Worm (Caenorhabditis elegans): ENCODE data around the gene F39G3.4.

The F39G3.4 gene

ce11 chrV:4731154-4731961, 6.8 kb downstream of the F39G3.4 start, which contains the start of gene F39G3.3 (continued):
- peak; percentile 65 for TF ChIP-seq nhr-47 (tag; optimal IDR thresholded peaks at IDR 0.05)
- TF ChIP-seq jun-1 (tag; optimal IDR thresholded peaks at IDR 0.05) = no peak
- no peak for TF ChIP-seq nhr-28 (tag; optimal IDR thresholded peaks at IDR 0.05)
- TF ChIP-seq aly-2 (tag; optimal IDR thresholded peaks at IDR 0.05) = no peak
- peak; percentile 9 for TF ChIP-seq fkh-4 (tag; optimal IDR thresholded peaks at IDR 0.05; ENCODE audit: borderline replicate concordance)
- no peak for TF ChIP-seq lin-15B (tag; optimal IDR thresholded peaks at IDR 0.05)
- no peak for TF ChIP-seq ceh-63 (GFP tag; optimal IDR thresholded peaks at IDR 0.05)
- TF ChIP-seq elt-3 (tag; optimal IDR thresholded peaks at IDR 0.05) = peak in 1 of 6 experiments; percentile 10
- peak; percentile 80 for TF ChIP-seq nhr-85 (tag)

- no peak for TF ChIP-seq C34B4.2 (tag; optimal IDR thresholded peaks at IDR 0.05)
- TF ChIP-seq mdl-1 (tag; optimal IDR thresholded peaks at IDR 0.05) = no peak
- TF ChIP-seq fkh-10 (GFP tag; optimal IDR thresholded peaks at IDR 0.05) = no peak
- no peak for TF ChIP-seq sup-37 (GFP tag; optimal IDR thresholded peaks at IDR 0.05)
- TF ChIP-seq nhr-20 (tag; optimal IDR thresholded peaks at IDR 0.05) = no peak
- TF ChIP-seq unc-62 (GFP tag; optimal IDR thresholded peaks at IDR 0.05) = no peak
- no peak for TF ChIP-seq nhr-76 (tag; optimal IDR thresholded peaks at IDR 0.05)
- no peak for TF ChIP-seq lin-14 (GFP tag; optimal IDR thresholded peaks at IDR 0.05)
- TF ChIP-seq nhr-71 (tag; optimal IDR thresholded peaks at IDR 0.05) = no peak
- TF ChIP-seq zip-4 (GFP tag; optimal IDR thresholded peaks at IDR 0.05) = no peak
- TF ChIP-seq ceh-82 (tag; optimal IDR thresholded peaks at IDR 0.05) = no peak
- TF ChIP-seq fkh-4 (tag; optimal IDR thresholded peaks at IDR 0.05; ENCODE audit: borderline replicate concordance) = no peak
- TF ChIP-seq ztf-4 (tag; optimal IDR thresholded peaks at IDR 0.05) = no peak
- no peak for TF ChIP-seq vab-15 (tag; optimal IDR thresholded peaks at IDR 0.05)
- TF ChIP-seq nhr-19 (GFP tag; conservative IDR thresholded peaks at IDR 0.05) = no peak
- no peak for TF ChIP-seq nhr-28 (tag; optimal IDR thresholded peaks at IDR 0.05)
- TF ChIP-seq nhr-237 (tag; optimal IDR thresholded peaks at IDR 0.05) = no peak
- TF ChIP-seq Y116A8C.19 (tag; optimal IDR thresholded peaks at IDR 0.05; ENCODE audit: borderline replicate concordance) = no peak
Observed at ce11 chrV:4733952-4734351, 9.4 kb downstream of the F39G3.4 start.

- TF ChIP-seq tbx-2 (tag; optimal IDR thresholded peaks at IDR 0.05) (no peak), unc-130 (tag; optimal IDR thresholded peaks at IDR 0.05) (no peak), hlh-17 (GFP tag; optimal IDR thresholded peaks at IDR 0.05; ENCODE audit: borderline replicate concordance) (no peak), pag-3 (tag; optimal IDR thresholded peaks at IDR 0.05; ENCODE audit: borderline replicate concordance, insufficient read depth) (no peak), efl-3 (GFP tag; optimal IDR thresholded peaks at IDR 0.05) (no peak), snpc-4 (tag; optimal IDR thresholded peaks at IDR 0.05) (no peak), jun-1 (tag; optimal IDR thresholded peaks at IDR 0.05) (no peak), dpl-1 (GFP tag; optimal IDR thresholded peaks at IDR 0.05) (no peak), ztf-11 (tag; optimal IDR thresholded peaks at IDR 0.05) (no peak), sox-4 (tag; optimal IDR thresholded peaks at IDR 0.05) (no peak), ztf-4 (tag; optimal IDR thresholded peaks at IDR 0.05) (no peak), C16A3.4 (tag; optimal IDR thresholded peaks at IDR 0.05) (no peak)
Observed at ce11 chrV:4734608-4735007, 10.1 kb downstream of the F39G3.4 start.

- TF ChIP-seq nhr-237 (tag; optimal IDR thresholded peaks at IDR 0.05) (no peak), elt-2 (tag; optimal IDR thresholded peaks at IDR 0.05) (peak; percentile 62), jun-1 (tag; optimal IDR thresholded peaks at IDR 0.05) (peak; percentile 18)
Observed at ce11 chrV:4737727-4738126, 13.2 kb downstream of the F39G3.4 start, which contains the start of gene F39G3.2. F39G3.2 (plus strand) TSS chrV:4737831.
